Worm (Caenorhabditis elegans) whole organism, L4 larva: ENCODE measurements around the gene str-246.
A peak's percentile ranks its signal among the peaks of the same experiment; 100 is the strongest.

Source experiments
- D1046.2 ChIP-seq: fragments of 200-800 bp; sonication (Bioruptor generic); IDR thresholded peaks from 2 replicates; pipeline ENCODE4 v1.3.6; 2022; ENCODE audit warnings: missing genetic modification characterization, missing compliant biosample characterization
- F37D6.2 ChIP-seq: sonication (generic microtip); optimal IDR thresholded peaks from 2 replicates; lab custom pipeline; 2016; ENCODE audit warnings: mild to moderate bottlenecking, missing genetic modification characterization, missing compliant biosample characterization
- T20F7.1 ChIP-seq: fragments of 200-800 bp; sonication (Bioruptor generic); optimal IDR thresholded peaks from 2 replicates; lab custom pipeline; 2018; ENCODE audit warnings: mild to moderate bottlenecking, missing genetic modification characterization, missing compliant biosample characterization
- T26A8.4 ChIP-seq: fragments of 200-800 bp; sonication (Bioruptor generic); IDR thresholded peaks from 2 replicates; pipeline ENCODE4 v1.3.6; 2022; ENCODE audit warnings: missing genetic modification characterization, missing compliant biosample characterization
- Y105C5A.15 ChIP-seq: fragments of 200-800 bp; sonication (Bioruptor generic); IDR thresholded peaks from 2 replicates; pipeline ENCODE4 v1.3.6; 2022; ENCODE audit warnings: missing genetic modification characterization, missing compliant biosample characterization
- ZK546.5 ChIP-seq, 2 experiments: sonication (generic microtip); optimal IDR thresholded peaks; 2 replicates each; lab custom pipeline; 2017; ENCODE audit warnings: missing biosample characterization in 2 of 2, missing genetic modification characterization in 2 of 2
- aha-1 ChIP-seq: fragments of 150-350 bp; peaks from one replicate; lab custom pipeline; 2014; ENCODE audit warnings: missing biosample characterization, missing genetic modification characterization
- ceh-20 ChIP-seq: fragments of 200-800 bp; sonication (Bioruptor generic); IDR thresholded peaks from 2 replicates; pipeline ENCODE4 v1.3.6; 2022; ENCODE audit warnings: missing genetic modification reagents, missing genetic modification characterization, missing compliant biosample characterization
- ceh-82 ChIP-seq: sonication (generic microtip); optimal IDR thresholded peaks from 2 replicates; lab custom pipeline; 2017; ENCODE audit warnings: missing biosample characterization, missing genetic modification characterization
- daf-12 ChIP-seq: fragments of 150-350 bp; optimal IDR thresholded peaks from 2 replicates; lab custom pipeline; 2014; ENCODE audit warnings: missing biosample characterization, missing genetic modification reagents, missing genetic modification characterization
- daf-16 ChIP-seq, 3 experiments: sonication (generic microtip); optimal IDR thresholded peaks; 2 replicates each; lab custom pipeline; 2016 to 2017; ENCODE audit warnings: missing genetic modification characterization in 3 of 3, missing genetic modification reagents in 3 of 3, mild to moderate bottlenecking in 2 of 3, missing compliant biosample characterization in 2 of 3, missing biosample characterization in 1 of 3, moderate library complexity in 1 of 3
- daf-19 ChIP-seq: fragments of 200-800 bp; sonication (Bioruptor generic); conservative IDR thresholded peaks from 2 replicates; pipeline ENCODE4 v1.3.6; 2022; ENCODE audit warnings: missing genetic modification characterization, missing compliant biosample characterization
- dmd-6 ChIP-seq: fragments of 200-800 bp; sonication (Bioruptor generic); IDR thresholded peaks from 2 replicates; pipeline ENCODE4 v1.3.6; 2022; ENCODE audit warnings: missing genetic modification reagents, missing genetic modification characterization, missing compliant biosample characterization
- dmd-8 ChIP-seq: fragments of 200-800 bp; sonication (Bioruptor generic); IDR thresholded peaks from 2 replicates; pipeline ENCODE4 v1.3.6; 2022; ENCODE audit warnings: missing genetic modification characterization, missing compliant biosample characterization
- duxl-1 ChIP-seq: sonication (generic microtip); optimal IDR thresholded peaks from 2 replicates; lab custom pipeline; 2016; ENCODE audit warnings: mild to moderate bottlenecking, missing genetic modification characterization, moderate library complexity, missing compliant biosample characterization; ENCODE audit not compliant: poor library complexity
- dve-1 ChIP-seq: sonication (generic microtip); optimal IDR thresholded peaks from 2 replicates; lab custom pipeline; 2017; ENCODE audit warnings: antibody characterized with exemption, mild to moderate bottlenecking, missing genetic modification characterization, missing compliant biosample characterization; ENCODE audit not compliant: insufficient read depth
- fkh-10 ChIP-seq: fragments of 150-350 bp; optimal IDR thresholded peaks from 2 replicates; lab custom pipeline; 2014; ENCODE audit warnings: missing biosample characterization, missing genetic modification reagents, missing genetic modification characterization
- hlh-11 ChIP-seq: fragments of 200-800 bp; sonication (Bioruptor generic); optimal IDR thresholded peaks from 2 replicates; lab custom pipeline; 2018; ENCODE audit warnings: mild to moderate bottlenecking, missing genetic modification characterization, missing compliant biosample characterization
- hlh-30 ChIP-seq: sonication (generic microtip); optimal IDR thresholded peaks from 2 replicates; lab custom pipeline; 2017; ENCODE audit warnings: antibody characterized with exemption, mild to moderate bottlenecking, missing genetic modification characterization, missing compliant biosample characterization; ENCODE audit not compliant: insufficient read depth
- hmg-1.1 ChIP-seq: fragments of 200-800 bp; sonication (Bioruptor generic); IDR thresholded peaks from 2 replicates; pipeline ENCODE4 v1.3.6; 2022; ENCODE audit warnings: missing genetic modification reagents, missing genetic modification characterization, missing compliant biosample characterization
- lim-7 ChIP-seq: fragments of 200-800 bp; sonication (Bioruptor generic); IDR thresholded peaks from 2 replicates; pipeline ENCODE4 v1.3.6; 2022; ENCODE audit warnings: missing genetic modification characterization, missing compliant biosample characterization
- lin-29 ChIP-seq: fragments of 200-800 bp; sonication (Bioruptor generic); IDR thresholded peaks from 2 replicates; pipeline ENCODE4 v1.3.6; 2022; ENCODE audit warnings: missing genetic modification reagents, missing genetic modification characterization, missing compliant biosample characterization
- lin-38 ChIP-seq: fragments of 200-800 bp; sonication (Bioruptor generic); IDR thresholded peaks from 2 replicates; pipeline ENCODE4 v1.3.6; 2022; ENCODE audit warnings: missing genetic modification reagents, missing genetic modification characterization, missing compliant biosample characterization
- lin-39 ChIP-seq: fragments of 150-350 bp; optimal IDR thresholded peaks from 2 replicates; lab custom pipeline; 2014; ENCODE audit warnings: missing biosample characterization, missing genetic modification reagents, missing genetic modification characterization
- lir-3 ChIP-seq: sonication (generic microtip); optimal IDR thresholded peaks from 2 replicates; lab custom pipeline; 2016; ENCODE audit warnings: mild to moderate bottlenecking, missing genetic modification characterization, missing compliant biosample characterization
- lsy-2 ChIP-seq, 2 experiments: fragments of 150-350 bp in 1 of 2; sonication (generic microtip) in 1 of 2; optimal IDR thresholded peaks; 2 replicates each; lab custom pipeline; 2014 to 2017; ENCODE audit warnings: missing biosample characterization in 2 of 2, missing genetic modification characterization in 2 of 2
- madf-5 ChIP-seq, 2 experiments: fragments of 200-800 bp; sonication (Bioruptor generic); IDR thresholded peaks; 2 replicates each; pipeline ENCODE4 v1.3.6; 2022; ENCODE audit warnings: missing compliant biosample characterization in 2 of 2, missing genetic modification characterization in 2 of 2
- mdl-1 ChIP-seq, 2 experiments: fragments of 150-350 bp in 1 of 2; sonication (generic microtip) in 1 of 2; optimal IDR thresholded peaks; 2 replicates each; lab custom pipeline; 2014 to 2017; ENCODE audit warnings: missing biosample characterization in 2 of 2, missing genetic modification characterization in 2 of 2
- mep-1 ChIP-seq: fragments of 150-350 bp; sonication (generic microtip); optimal IDR thresholded peaks from 3 replicates; lab custom pipeline; 2014; ENCODE audit warnings: missing biosample characterization, missing genetic modification characterization
- mes-2 ChIP-seq: sonication (generic microtip); optimal IDR thresholded peaks from 2 replicates; lab custom pipeline; 2016; ENCODE audit warnings: missing genotype, mild to moderate bottlenecking, missing genetic modification characterization, missing compliant biosample characterization; ENCODE audit not compliant: poor library complexity, severe bottlenecking
- mxl-2 ChIP-seq: fragments of 200-800 bp; sonication (Bioruptor generic); conservative IDR thresholded peaks from 2 replicates; pipeline ENCODE4 v1.3.6; 2022; ENCODE audit warnings: missing genetic modification reagents, missing genetic modification characterization, missing compliant biosample characterization
- nhr-111 ChIP-seq: fragments of 200-800 bp; sonication (Bioruptor generic); optimal IDR thresholded peaks from 2 replicates; lab custom pipeline; 2018; ENCODE audit warnings: mild to moderate bottlenecking, missing genetic modification characterization, missing compliant biosample characterization
- nhr-25 ChIP-seq: sonication (generic microtip); optimal IDR thresholded peaks from 2 replicates; lab custom pipeline; 2017; ENCODE audit warnings: missing genetic modification characterization, mild to moderate bottlenecking, missing compliant biosample characterization, antibody characterized with exemption, moderate library complexity, borderline replicate concordance; ENCODE audit not compliant: insufficient read depth
- nhr-41 ChIP-seq: fragments of 200-800 bp; sonication (Bioruptor generic); IDR thresholded peaks from 2 replicates; pipeline ENCODE4 v1.3.6; 2022; ENCODE audit warnings: missing genetic modification reagents, missing genetic modification characterization, missing compliant biosample characterization
- pqm-1 ChIP-seq: sonication (generic microtip); optimal IDR thresholded peaks from 2 replicates; lab custom pipeline; 2017; ENCODE audit warnings: missing biosample characterization, missing genetic modification characterization
- rbr-2 ChIP-seq: sonication (generic microtip); optimal IDR thresholded peaks from 2 replicates; lab custom pipeline; 2016; ENCODE audit warnings: missing genotype, missing genetic modification characterization, missing compliant biosample characterization
- set-16 ChIP-seq: fragments of 200-800 bp; sonication (Bioruptor generic); IDR thresholded peaks from 2 replicates; pipeline ENCODE4 v1.3.6; 2022; ENCODE audit warnings: missing genetic modification reagents, missing genetic modification characterization, missing compliant biosample characterization
- spr-3 ChIP-seq: fragments of 200-800 bp; sonication (Bioruptor generic); optimal IDR thresholded peaks from 2 replicates; lab custom pipeline; 2018; ENCODE audit warnings: mild to moderate bottlenecking, missing genetic modification characterization, missing compliant biosample characterization
- zag-1 ChIP-seq: fragments of 150-350 bp; optimal IDR thresholded peaks from 2 replicates; lab custom pipeline; 2014; ENCODE audit warnings: missing biosample characterization, missing genetic modification characterization
- zfp-2 ChIP-seq: sonication (generic microtip); optimal IDR thresholded peaks from 2 replicates; lab custom pipeline; 2016; ENCODE audit warnings: mild to moderate bottlenecking, missing genetic modification characterization, missing compliant biosample characterization
- zip-2 ChIP-seq: fragments of 150-350 bp; optimal IDR thresholded peaks from 2 replicates; lab custom pipeline; 2014; ENCODE audit warnings: missing biosample characterization, missing genetic modification characterization

The str-246 gene

ce11 chrIII:11036132-11036531 lies 41.4 kb upstream of the str-246 start (continued):
- no peak for TF ChIP-seq daf-19 (GFP tag; lab: Robert Waterston, UW)
- no peak for TF ChIP-seq ceh-82
- TF ChIP-seq lsy-2 (tag; optimal IDR thresholded peaks at IDR 0.05; lab: Kevin White, UChicago): peak; percentile 77 to 98
- no peak for TF ChIP-seq ZK546.5 (tag; optimal IDR thresholded peaks at IDR 0.05; lab: Kevin White, UChicago)
- TF ChIP-seq rbr-2 (tag; lab: Kevin White, UChicago): peak; percentile 65
- no peak for TF ChIP-seq D1046.2 (GFP tag; lab: Robert Waterston, UW)
- no peak for TF ChIP-seq lir-3 (tag; lab: Kevin White, UChicago)
- no peak for TF ChIP-seq zag-1 (tag; lab: Kevin White, UChicago)
- TF ChIP-seq mes-2 (tag; lab: Kevin White, UChicago): peak; percentile 89
- no peak for TF ChIP-seq set-16 (GFP tag; lab: Robert Waterston, UW)
- TF ChIP-seq ceh-20: peak; percentile 17; the same call in 1 of the 2 replicates
- no peak for TF ChIP-seq dmd-8
- TF ChIP-seq F37D6.2 (tag; lab: Kevin White, UChicago): no peak
- TF ChIP-seq T20F7.1: no peak
- TF ChIP-seq zip-2 (tag; lab: Kevin White, UChicago): no peak
- TF ChIP-seq daf-12 (tag; lab: Kevin White, UChicago): no peak
- no peak for TF ChIP-seq spr-3
- TF ChIP-seq daf-16 (GFP tag; optimal IDR thresholded peaks at IDR 0.05; lab: Kevin White, UChicago): no peak
- peak; percentile 27 for TF ChIP-seq daf-16 (tag; optimal IDR thresholded peaks at IDR 0.05; lab: Kevin White, UChicago)
- no peak for TF ChIP-seq pqm-1
- TF ChIP-seq Y105C5A.15 (GFP tag; lab: Robert Waterston, UW): no peak
- TF ChIP-seq lin-39 (tag; lab: Kevin White, UChicago): no peak
- no peak for TF ChIP-seq mxl-2
- peak; percentile 32 for TF ChIP-seq duxl-1
- peak; percentile 44 for TF ChIP-seq hlh-11 (tag; lab: Kevin White, UChicago)
- no peak for TF ChIP-seq nhr-25 (tag; lab: Kevin White, UChicago)
- no peak for TF ChIP-seq zfp-2 (tag; lab: Kevin White, UChicago)
- TF ChIP-seq dve-1 (tag; lab: Kevin White, UChicago): peak; percentile 86
- peak; percentile 42; the same call in 1 of the 2 replicates for TF ChIP-seq lin-29

- TF ChIP-seq aha-1 (peak; percentile 24), D1046.2 (GFP tag; lab: Robert Waterston, UW) (0 out of 2 replicates have a peak, but pooled peaks have one; percentile 6), mdl-1 (tag; optimal IDR thresholded peaks at IDR 0.05; lab: Kevin White, UChicago) (no peak)
Measured at ce11 chrIII:11036640-11037039, 40.9 kb upstream of the str-246 start, which contains the start of gene spat-2. TSS of gene spat-2 (plus strand) at chrIII:11036940.

- TF ChIP-seq fkh-10 (GFP tag; lab: Kevin White, UChicago): no peak
- peak; percentile 53 for TF ChIP-seq mes-2 (tag; lab: Kevin White, UChicago)
- TF ChIP-seq hlh-30 (tag; lab: Kevin White, UChicago): peak; percentile 25
- peak; percentile 45 for TF ChIP-seq mep-1 (tag; lab: Kevin White, UChicago)
- TF ChIP-seq pqm-1: no peak
- peak; percentile 51; the same call in 1 of the 2 replicates for TF ChIP-seq hmg-1.1 (GFP tag; lab: Robert Waterston, UW)
- no peak for TF ChIP-seq madf-5 (GFP tag; IDR thresholded peaks at IDR 0.05; lab: Robert Waterston, UW)
- TF ChIP-seq nhr-41 (GFP tag; lab: Robert Waterston, UW): no peak
- no peak for TF ChIP-seq zag-1 (tag; lab: Kevin White, UChicago)
- TF ChIP-seq T26A8.4: no peak
- peak; percentile 21; the same call in 1 of the 2 replicates for TF ChIP-seq dmd-6 (GFP tag; lab: Robert Waterston, UW)
- peak; percentile 60 for TF ChIP-seq lin-38 (GFP tag; lab: Robert Waterston, UW)
- TF ChIP-seq rbr-2 (tag; lab: Kevin White, UChicago): peak; percentile 35
- TF ChIP-seq dve-1 (tag; lab: Kevin White, UChicago): peak; percentile 14
- TF ChIP-seq lim-7 (GFP tag; lab: Robert Waterston, UW): no peak
- no peak for TF ChIP-seq nhr-111 (GFP tag; lab: Kevin White, UChicago)
- peak in 1 of 2 experiments; percentile 71 for TF ChIP-seq lsy-2 (tag; optimal IDR thresholded peaks at IDR 0.05; lab: Kevin White, UChicago)
- peak; percentile 99 for TF ChIP-seq aha-1
Measured at ce11 chrIII:11039250-11039649, 38.3 kb upstream of the str-246 start.
